Fruit fly (Drosophila melanogaster) whole organism, embryonic: ENCODE data around the gene CG33947.

Source experiments
- Abd-B ChIP-seq: fragments of 200-800 bp; sonication (Bioruptor generic); optimal IDR thresholded peaks from 2 replicates; lab custom pipeline; 2018; ENCODE audit warnings: missing biosample characterization, mild to moderate bottlenecking, missing genetic modification characterization, moderate library complexity
- BtbVII ChIP-seq: fragments of 200-800 bp; sonication (Bioruptor generic); optimal IDR thresholded peaks from 3 replicates; lab custom pipeline; 2017; ENCODE audit warnings: missing biosample characterization, mild to moderate bottlenecking, missing genetic modification characterization
- CG10431 ChIP-seq: fragments of 200-800 bp; sonication (Bioruptor generic); optimal IDR thresholded peaks from 3 replicates; lab custom pipeline; 2018; ENCODE audit warnings: missing biosample characterization, mild to moderate bottlenecking, missing genetic modification characterization
- CG11085 ChIP-seq: fragments of 200-800 bp; sonication (Bioruptor generic); IDR thresholded peaks from 2 replicates; pipeline ENCODE4 v1.3.6; 2022; ENCODE audit warnings: missing biosample characterization, missing genetic modification characterization
- CG11398 ChIP-seq: fragments of 200-800 bp; sonication (Bioruptor generic); optimal IDR thresholded peaks from 2 replicates; lab custom pipeline; 2016; ENCODE audit warnings: missing biosample characterization, missing genetic modification characterization
- CG12299 ChIP-seq: fragments of 200-800 bp; sonication (Bioruptor generic); optimal IDR thresholded peaks from 2 replicates; lab custom pipeline; 2018; ENCODE audit warnings: missing biosample characterization, mild to moderate bottlenecking, missing genetic modification characterization
- CG1233 ChIP-seq: fragments of 200-800 bp; sonication (Bioruptor generic); optimal IDR thresholded peaks from 4 replicates; lab custom pipeline; 2018; ENCODE audit warnings: missing biosample characterization, mild to moderate bottlenecking, missing genetic modification characterization
- CG13775 ChIP-seq: fragments of 200-800 bp; sonication (Bioruptor generic); optimal IDR thresholded peaks from 3 replicates; lab custom pipeline; 2017; ENCODE audit warnings: missing biosample characterization, mild to moderate bottlenecking, missing genetic modification characterization
- CG15011 ChIP-seq: fragments of 200-800 bp; sonication (Bioruptor generic); optimal IDR thresholded peaks from 3 replicates; lab custom pipeline; 2018; ENCODE audit warnings: missing biosample characterization, mild to moderate bottlenecking, missing genetic modification characterization
- CG15073 ChIP-seq: fragments of 200-800 bp; sonication (Bioruptor generic); optimal IDR thresholded peaks from 2 replicates; lab custom pipeline; 2016; ENCODE audit warnings: missing biosample characterization, missing genetic modification characterization
- CG17361 ChIP-seq: fragments of 200-800 bp; sonication (Bioruptor generic); IDR thresholded peaks from 3 replicates; pipeline ENCODE4 v1.3.6; 2022; ENCODE audit warnings: missing biosample characterization, missing genetic modification characterization
- CG17612 ChIP-seq: fragments of 200-800 bp; sonication (Bioruptor generic); IDR thresholded peaks from 2 replicates; pipeline ENCODE4 v1.3.6; 2022; ENCODE audit warnings: missing biosample characterization, missing genetic modification characterization
- CG1832 ChIP-seq: fragments of 200-800 bp; sonication (Bioruptor generic); optimal IDR thresholded peaks from 2 replicates; lab custom pipeline; 2017; ENCODE audit warnings: missing biosample characterization, mild to moderate bottlenecking, missing genetic modification characterization, inconsistent platforms
- CG30020 ChIP-seq: fragments of 200-800 bp; optimal IDR thresholded peaks from 2 replicates; lab custom pipeline; 2019; ENCODE audit warnings: missing biosample characterization, mild to moderate bottlenecking, missing genetic modification characterization, moderate library complexity
- CG31441 ChIP-seq: fragments of 200-800 bp; sonication (Bioruptor generic); IDR thresholded peaks from 2 replicates; pipeline ENCODE4 v1.3.6; 2022; ENCODE audit warnings: missing biosample characterization, missing genetic modification characterization
- CG33557 ChIP-seq: fragments of 200-800 bp; sonication (Bioruptor generic); optimal IDR thresholded peaks from 2 replicates; lab custom pipeline; 2019; ENCODE audit warnings: missing biosample characterization, mild to moderate bottlenecking, missing genetic modification characterization, moderate library complexity
- CG4854 ChIP-seq: fragments of 200-800 bp; sonication (Bioruptor generic); optimal IDR thresholded peaks from 2 replicates; lab custom pipeline; 2016; ENCODE audit warnings: missing biosample characterization, missing genetic modification characterization, inconsistent platforms
- CG5245 ChIP-seq: fragments of 200-800 bp; sonication (Bioruptor generic); optimal IDR thresholded peaks from 3 replicates; lab custom pipeline; 2016; ENCODE audit warnings: missing biosample characterization, missing genetic modification characterization
- CG6254 ChIP-seq: fragments of 200-800 bp; sonication (Bioruptor generic); optimal IDR thresholded peaks from 3 replicates; lab custom pipeline; 2017; ENCODE audit warnings: mild to moderate bottlenecking, missing biosample characterization, missing genetic modification reagents, missing genetic modification characterization
- CG6854 ChIP-seq: fragments of 200-800 bp; sonication (Bioruptor generic); optimal IDR thresholded peaks from 3 replicates; lab custom pipeline; 2017; ENCODE audit warnings: missing biosample characterization, mild to moderate bottlenecking, missing genetic modification characterization
- CG8944 ChIP-seq: fragments of 200-800 bp; sonication (Bioruptor generic); optimal IDR thresholded peaks from 3 replicates; lab custom pipeline; 2016; ENCODE audit warnings: missing biosample characterization, missing genetic modification characterization
- Dad ChIP-seq: fragments of 200-800 bp; sonication (Bioruptor generic); optimal IDR thresholded peaks from 3 replicates; lab custom pipeline; 2016; ENCODE audit warnings: missing biosample characterization, missing genetic modification characterization
- Deaf1 ChIP-seq: fragments of 200-800 bp; optimal IDR thresholded peaks from 3 replicates; lab custom pipeline; 2019; ENCODE audit warnings: missing biosample characterization, mild to moderate bottlenecking, missing genetic modification characterization, moderate library complexity
- Hr78 ChIP-seq, 2 experiments: fragments of 200-800 bp in 1 of 2; fragments of >200 bp in 1 of 2; sonication (Bioruptor generic) in 1 of 2; optimal IDR thresholded peaks; 2 replicates each; lab custom pipeline; 2017 to 2019; ENCODE audit warnings: missing biosample characterization in 2 of 2, missing genetic modification characterization in 2 of 2, mild to moderate bottlenecking in 1 of 2, moderate library complexity in 1 of 2
- Lim3 ChIP-seq: fragments of 200-800 bp; sonication (Bioruptor generic); IDR thresholded peaks from 2 replicates; pipeline ENCODE4 v1.3.6; 2022; ENCODE audit warnings: missing biosample characterization, missing genetic modification characterization
- MTF-1 ChIP-seq: fragments of 200-800 bp; sonication (Bioruptor generic); optimal IDR thresholded peaks from 2 replicates; lab custom pipeline; 2018; ENCODE audit warnings: missing biosample characterization, mild to moderate bottlenecking, missing genetic modification characterization, borderline replicate concordance
- Oli ChIP-seq: fragments of 200-800 bp; sonication (Bioruptor generic); optimal IDR thresholded peaks from 2 replicates; lab custom pipeline; 2018; ENCODE audit warnings: missing biosample characterization, mild to moderate bottlenecking, missing genetic modification characterization, moderate library complexity
- Optix ChIP-seq: fragments of 200-800 bp; sonication (Bioruptor generic); IDR thresholded peaks from 3 replicates; pipeline ENCODE4 v1.3.6; 2022; ENCODE audit warnings: missing biosample characterization, missing genetic modification characterization
- PHDP ChIP-seq: fragments of 200-800 bp; sonication (Bioruptor generic); optimal IDR thresholded peaks from 3 replicates; lab custom pipeline; 2018; ENCODE audit warnings: missing biosample characterization, mild to moderate bottlenecking, missing genetic modification characterization, moderate library complexity
- Sin3A ChIP-seq: fragments of >200 bp; optimal IDR thresholded peaks from 2 replicates; lab custom pipeline; 2018
- Stat92E ChIP-seq, 3 experiments: fragments of >200 bp in 2 of 3; fragments of 200-800 bp in 1 of 3; sonication (Bioruptor generic) in 1 of 3; optimal IDR thresholded peaks; 2 replicates each; lab custom pipeline; 2017 to 2019; ENCODE audit warnings: missing biosample characterization in 3 of 3, missing genetic modification characterization in 3 of 3, mild to moderate bottlenecking in 1 of 3, moderate library complexity in 1 of 3
- bab2 ChIP-seq: fragments of 200-800 bp; sonication (Bioruptor generic); optimal IDR thresholded peaks from 2 replicates; lab custom pipeline; 2016; ENCODE audit warnings: missing biosample characterization, missing genetic modification characterization
- bigmax ChIP-seq: fragments of 200-800 bp; sonication (Bioruptor generic); optimal IDR thresholded peaks from 2 replicates; lab custom pipeline; 2018; ENCODE audit warnings: missing biosample characterization, mild to moderate bottlenecking, missing genetic modification characterization
- bowl ChIP-seq: fragments of 200-800 bp; sonication (Bioruptor generic); IDR thresholded peaks from 2 replicates; pipeline ENCODE4 v1.3.6; 2022; ENCODE audit warnings: missing biosample characterization, missing genetic modification characterization
- chif ChIP-seq, 2 experiments: fragments of 200-800 bp; sonication (Bioruptor generic); optimal IDR thresholded peaks; 3 replicates each; lab custom pipeline; 2016; ENCODE audit warnings: missing biosample characterization in 2 of 2, missing genetic modification characterization in 2 of 2
- danr ChIP-seq: fragments of 200-800 bp; sonication (Bioruptor generic); IDR thresholded peaks from 2 replicates; pipeline ENCODE4 v1.3.6; 2022; ENCODE audit warnings: missing biosample characterization, missing genetic modification characterization
- dati ChIP-seq: fragments of 200-800 bp; sonication (Bioruptor generic); IDR thresholded peaks from 2 replicates; pipeline ENCODE4 v1.3.6; 2022; ENCODE audit warnings: missing biosample characterization, missing genetic modification characterization
- en ChIP-seq: fragments of 200-800 bp; sonication (Bioruptor generic); optimal IDR thresholded peaks from 2 replicates; lab custom pipeline; 2016; ENCODE audit warnings: missing biosample characterization, missing genetic modification characterization
- ham ChIP-seq: fragments of 200-800 bp; sonication (Bioruptor generic); IDR thresholded peaks from 2 replicates; pipeline ENCODE4 v1.3.6; 2022; ENCODE audit warnings: missing biosample characterization, missing genetic modification characterization
- hb ChIP-seq: fragments of 200-800 bp; sonication (Bioruptor generic); IDR thresholded peaks from 3 replicates; pipeline ENCODE4 v1.3.6; 2022; ENCODE audit warnings: missing biosample characterization, missing genetic modification characterization; ENCODE audit not compliant: partially characterized antibody
- kay ChIP-seq: fragments of 200-800 bp; sonication (Bioruptor generic); optimal IDR thresholded peaks from 2 replicates; lab custom pipeline; 2016; ENCODE audit warnings: missing biosample characterization, missing genetic modification characterization
- lab ChIP-seq: fragments of 200-800 bp; sonication (Bioruptor generic); optimal IDR thresholded peaks from 3 replicates; lab custom pipeline; 2017; ENCODE audit warnings: missing biosample characterization, missing genetic modification characterization, mild to moderate bottlenecking, moderate library complexity, missing genetic modification reagents
- ranshi ChIP-seq: fragments of 200-800 bp; sonication (Bioruptor generic); IDR thresholded peaks from 2 replicates; pipeline ENCODE4 v1.3.6; 2022; ENCODE audit warnings: missing biosample characterization, missing genetic modification characterization
- sim ChIP-seq: fragments of 200-800 bp; sonication (Bioruptor generic); IDR thresholded peaks from 2 replicates; pipeline ENCODE4 v1.3.6; 2022; ENCODE audit warnings: missing biosample characterization, missing genetic modification characterization
- sr ChIP-seq: fragments of 200-800 bp; sonication (Bioruptor generic); IDR thresholded peaks from 3 replicates; pipeline ENCODE4 v1.3.6; 2022; ENCODE audit warnings: missing biosample characterization, missing genetic modification characterization
- sug ChIP-seq: fragments of 200-800 bp; optimal IDR thresholded peaks from 2 replicates; lab custom pipeline; 2019; ENCODE audit warnings: missing biosample characterization, mild to moderate bottlenecking, missing genetic modification characterization, moderate library complexity
- ttk ChIP-seq: fragments of 200-800 bp; sonication (Bioruptor generic); IDR thresholded peaks from 2 replicates; pipeline ENCODE4 v2.1.2; 2022; ENCODE audit warnings: missing biosample characterization, missing genetic modification characterization
- usp ChIP-seq: fragments of >200 bp; optimal IDR thresholded peaks from 2 replicates; lab custom pipeline; 2017; ENCODE audit warnings: missing biosample characterization, missing genetic modification characterization
- yki ChIP-seq: fragments of >200 bp; optimal IDR thresholded peaks from 3 replicates; lab custom pipeline; 2018
- zf30C ChIP-seq: fragments of 200-800 bp; sonication (Bioruptor generic); optimal IDR thresholded peaks from 3 replicates; lab custom pipeline; 2018; ENCODE audit warnings: missing biosample characterization, mild to moderate bottlenecking, missing genetic modification characterization

The CG33947 gene

DNA sequence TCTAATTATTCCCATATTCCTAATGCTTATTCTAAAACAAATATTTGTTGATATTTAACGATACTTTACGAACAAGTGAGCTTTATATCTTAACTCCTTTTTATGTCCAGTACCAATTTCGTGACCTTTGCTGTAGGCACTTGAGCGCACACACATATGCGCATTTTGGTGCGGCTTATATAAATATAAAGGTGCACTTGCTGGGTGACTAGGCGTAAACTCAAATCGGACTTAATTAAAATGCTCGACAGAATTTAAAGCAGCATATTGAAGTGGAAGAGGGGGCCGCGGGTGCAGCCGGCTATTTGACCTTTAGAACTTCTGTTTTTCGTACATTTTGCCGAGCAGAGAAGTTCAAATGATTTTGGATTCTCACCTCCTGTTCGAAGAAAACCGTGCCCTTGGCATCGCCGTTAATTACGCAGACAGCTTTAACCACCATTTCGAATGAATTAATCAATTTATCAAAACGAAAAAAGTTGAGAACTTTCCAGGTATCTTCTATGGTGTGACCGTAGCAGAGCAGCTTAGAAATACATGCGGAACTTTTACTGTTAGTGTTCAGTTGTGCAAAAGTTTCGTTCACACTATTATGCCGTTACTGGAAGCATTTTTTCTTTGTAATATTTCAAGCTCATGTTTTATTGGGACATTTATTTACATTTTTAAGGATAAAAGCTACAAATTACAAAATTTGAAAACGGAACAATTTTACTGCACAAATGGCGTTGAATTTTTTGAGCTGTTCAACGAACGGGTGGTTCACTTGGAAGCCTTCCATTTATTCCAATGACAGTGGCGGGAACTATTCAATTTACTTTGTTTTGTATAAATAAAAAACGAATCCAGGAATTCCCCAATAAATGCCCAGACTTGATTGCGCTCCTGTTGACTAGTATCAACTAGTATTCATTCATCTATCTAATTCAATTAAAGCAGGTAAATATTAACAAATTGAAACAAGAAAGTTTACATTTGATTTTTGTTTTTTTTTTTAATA lies 17.2 kb downstream of the CG33947 start, which contains the start of gene Sod1 (continued):
- no peak for TF ChIP-seq CG12299 (tag; lab: Kevin White, UChicago)
- no peak for TF ChIP-seq CG17361 (GFP tag; lab: Robert Waterston, UW)
- no peak for TF ChIP-seq zf30C (GFP tag; lab: Kevin White, UChicago)
- TF ChIP-seq MTF-1 (GFP tag; lab: Kevin White, UChicago) = no peak
- no peak for TF ChIP-seq CG11398
- peak in 1 of 2 experiments; percentile 97 for TF ChIP-seq Hr78 (GFP tag; optimal IDR thresholded peaks at IDR 0.05; lab: Kevin White, UChicago)
- TF ChIP-seq danr (GFP tag; lab: Robert Waterston, UW) = no peak
- no peak for TF ChIP-seq CG15073
- no peak for TF ChIP-seq ranshi (GFP tag; lab: Robert Waterston, UW)
- TF ChIP-seq CG10431 (GFP tag; lab: Kevin White, UChicago) = no peak
- TF ChIP-seq Stat92E (GFP tag; optimal IDR thresholded peaks at IDR 0.05; lab: Kevin White, UChicago) = no peak
- TF ChIP-seq hb (GFP tag; lab: Robert Waterston, UW) = no peak
- no peak for TF ChIP-seq Lim3
- TF ChIP-seq Dad (GFP tag; lab: Kevin White, UChicago) = no peak
- TF ChIP-seq CG1832 = no peak
- no peak for TF ChIP-seq CG13775 (GFP tag; lab: Kevin White, UChicago)
- no peak for TF ChIP-seq Abd-B (GFP tag; lab: Kevin White, UChicago)
- TF ChIP-seq CG15011 (GFP tag; lab: Kevin White, UChicago) = no peak
- TF ChIP-seq BtbVII (GFP tag; lab: Kevin White, UChicago) = peak; percentile 51
- no peak for TF ChIP-seq CG4854 (GFP tag; lab: Kevin White, UChicago)
- TF ChIP-seq CG31441 = no peak
- no peak for TF ChIP-seq Oli (tag; lab: Kevin White, UChicago)
- TF ChIP-seq CG33557 (GFP tag; lab: Kevin White, UChicago) = no peak
- peak; percentile 25 for TF ChIP-seq PHDP (tag; lab: Kevin White, UChicago)
- TF ChIP-seq CG30020 (tag; lab: Kevin White, UChicago) = peak; percentile 10
- no peak for TF ChIP-seq bigmax (GFP tag; lab: Kevin White, UChicago)
- no peak for TF ChIP-seq chif (GFP tag; optimal IDR thresholded peaks at IDR 0.05; lab: Kevin White, UChicago)
- no peak for TF ChIP-seq bowl
- no peak for TF ChIP-seq bab2 (GFP tag; lab: Kevin White, UChicago)
- TF ChIP-seq kay (GFP tag; lab: Kevin White, UChicago) = no peak
- TF ChIP-seq Deaf1 (tag; lab: Kevin White, UChicago) = no peak
- TF ChIP-seq sim = no peak
- TF ChIP-seq CG17612 (GFP tag; lab: Robert Waterston, UW) = no peak
- no peak for TF ChIP-seq ttk (GFP tag; lab: Robert Waterston, UW)
- TF ChIP-seq sr (GFP tag; lab: Robert Waterston, UW) = no peak
- TF ChIP-seq CG8944 (GFP tag; lab: Kevin White, UChicago) = no peak
- no peak for TF ChIP-seq en
- no peak for TF ChIP-seq dati (GFP tag; lab: Robert Waterston, UW)
- no peak for TF ChIP-seq usp (GFP tag; lab: Kevin White, UChicago)
- TF ChIP-seq CG6854 (GFP tag; lab: Kevin White, UChicago) = no peak
- TF ChIP-seq sug (tag; lab: Kevin White, UChicago) = no peak
- TF ChIP-seq ham = no peak
- no peak for TF ChIP-seq CG5245 (GFP tag; lab: Kevin White, UChicago)
- no peak for TF ChIP-seq Optix (GFP tag; lab: Robert Waterston, UW)
- peak; percentile 27 for TF ChIP-seq Sin3A (lab: Kevin White, UChicago)
- no peak for TF ChIP-seq lab
- no peak for TF ChIP-seq CG11085
- TF ChIP-seq CG1233 = no peak
- no peak for TF ChIP-seq CG6254 (GFP tag; lab: Kevin White, UChicago)
- TF ChIP-seq yki (lab: Kevin White, UChicago) = no peak
